Worm (Caenorhabditis elegans) whole organism, L4 larva: Measurements from ENCODE around the gene K11H12.1.

ENCODE experiments used
- D1046.2 ChIP-seq: fragments of 200-800 bp; sonication (Bioruptor generic); IDR thresholded peaks from 2 replicates; pipeline ENCODE4 v1.3.6; 2022; ENCODE audit warnings: missing genetic modification characterization, missing compliant biosample characterization
- F37D6.2 ChIP-seq: sonication (generic microtip); optimal IDR thresholded peaks from 2 replicates; lab custom pipeline; 2016; ENCODE audit warnings: mild to moderate bottlenecking, missing genetic modification characterization, missing compliant biosample characterization
- F49E8.2 ChIP-seq: sonication (generic microtip); optimal IDR thresholded peaks from 2 replicates; lab custom pipeline; 2016; ENCODE audit warnings: missing compliant biosample characterization, mild to moderate bottlenecking, missing genetic modification characterization, borderline replicate concordance
- T26A8.4 ChIP-seq: fragments of 200-800 bp; sonication (Bioruptor generic); IDR thresholded peaks from 2 replicates; pipeline ENCODE4 v1.3.6; 2022; ENCODE audit warnings: missing genetic modification characterization, missing compliant biosample characterization
- Y105C5A.15 ChIP-seq: fragments of 200-800 bp; sonication (Bioruptor generic); IDR thresholded peaks from 2 replicates; pipeline ENCODE4 v1.3.6; 2022; ENCODE audit warnings: missing genetic modification characterization, missing compliant biosample characterization
- Y48G9A.11 ChIP-seq: fragments of 200-800 bp; sonication (Bioruptor generic); IDR thresholded peaks from 2 replicates; pipeline ENCODE4 v1.3.6; 2022; ENCODE audit warnings: missing genetic modification reagents, missing genetic modification characterization, missing compliant biosample characterization
- Y5F2A.4 ChIP-seq: fragments of 200-800 bp; sonication (Bioruptor generic); optimal IDR thresholded peaks from 2 replicates; lab custom pipeline; 2018; ENCODE audit warnings: mild to moderate bottlenecking, missing genetic modification characterization, missing compliant biosample characterization
- aha-1 ChIP-seq: fragments of 150-350 bp; peaks from one replicate; lab custom pipeline; 2014; ENCODE audit warnings: missing biosample characterization, missing genetic modification characterization
- aly-2 ChIP-seq: sonication (generic microtip); optimal IDR thresholded peaks from 2 replicates; lab custom pipeline; 2018; ENCODE audit warnings: missing biosample characterization, missing genetic modification characterization
- ceh-44 ChIP-seq: fragments of 200-800 bp; sonication (Bioruptor generic); IDR thresholded peaks from 2 replicates; pipeline ENCODE4 v1.3.6; 2022; ENCODE audit warnings: missing genetic modification reagents, missing genetic modification characterization, missing compliant biosample characterization
- cey-2 ChIP-seq: sonication (generic microtip); optimal IDR thresholded peaks from 3 replicates; lab custom pipeline; 2017; ENCODE audit warnings: missing genetic modification characterization, mild to moderate bottlenecking, missing compliant biosample characterization, antibody characterized with exemption, borderline replicate concordance; ENCODE audit not compliant: insufficient read depth
- ctbp-1 ChIP-seq: fragments of 200-800 bp; sonication (Bioruptor generic); IDR thresholded peaks from 2 replicates; pipeline ENCODE4 v1.3.6; 2022; ENCODE audit warnings: missing genetic modification reagents, missing genetic modification characterization, missing compliant biosample characterization
- daf-19 ChIP-seq: fragments of 200-800 bp; sonication (Bioruptor generic); conservative IDR thresholded peaks from 2 replicates; pipeline ENCODE4 v1.3.6; 2022; ENCODE audit warnings: missing genetic modification characterization, missing compliant biosample characterization
- dmd-8 ChIP-seq: fragments of 200-800 bp; sonication (Bioruptor generic); IDR thresholded peaks from 2 replicates; pipeline ENCODE4 v1.3.6; 2022; ENCODE audit warnings: missing genetic modification characterization, missing compliant biosample characterization
- egl-43 ChIP-seq: fragments of 200-800 bp; sonication (Bioruptor generic); IDR thresholded peaks from 2 replicates; pipeline ENCODE4 v1.3.6; 2022; ENCODE audit warnings: missing genetic modification reagents, missing genetic modification characterization, missing compliant biosample characterization
- hlh-30 ChIP-seq: sonication (generic microtip); optimal IDR thresholded peaks from 2 replicates; lab custom pipeline; 2017; ENCODE audit warnings: antibody characterized with exemption, mild to moderate bottlenecking, missing genetic modification characterization, missing compliant biosample characterization; ENCODE audit not compliant: insufficient read depth
- lim-7 ChIP-seq: fragments of 200-800 bp; sonication (Bioruptor generic); IDR thresholded peaks from 2 replicates; pipeline ENCODE4 v1.3.6; 2022; ENCODE audit warnings: missing genetic modification characterization, missing compliant biosample characterization
- lin-1 ChIP-seq: fragments of 200-800 bp; sonication (Bioruptor generic); IDR thresholded peaks from 2 replicates; pipeline ENCODE4 v1.3.6; 2022; ENCODE audit warnings: missing genetic modification reagents, missing genetic modification characterization, missing compliant biosample characterization
- lin-38 ChIP-seq: fragments of 200-800 bp; sonication (Bioruptor generic); IDR thresholded peaks from 2 replicates; pipeline ENCODE4 v1.3.6; 2022; ENCODE audit warnings: missing genetic modification reagents, missing genetic modification characterization, missing compliant biosample characterization
- lsy-2 ChIP-seq, 2 experiments: fragments of 150-350 bp in 1 of 2; sonication (generic microtip) in 1 of 2; optimal IDR thresholded peaks; 2 replicates each; lab custom pipeline; 2014 to 2017; ENCODE audit warnings: missing biosample characterization in 2 of 2, missing genetic modification characterization in 2 of 2
- mdl-1 ChIP-seq, 2 experiments: fragments of 150-350 bp in 1 of 2; sonication (generic microtip) in 1 of 2; optimal IDR thresholded peaks; 2 replicates each; lab custom pipeline; 2014 to 2017; ENCODE audit warnings: missing biosample characterization in 2 of 2, missing genetic modification characterization in 2 of 2
- mdt-29 ChIP-seq: fragments of 200-800 bp; sonication (Bioruptor generic); IDR thresholded peaks from 2 replicates; pipeline ENCODE4 v1.3.6; 2022; ENCODE audit warnings: missing genetic modification reagents, missing genetic modification characterization, missing compliant biosample characterization
- nhr-111 ChIP-seq: fragments of 200-800 bp; sonication (Bioruptor generic); optimal IDR thresholded peaks from 2 replicates; lab custom pipeline; 2018; ENCODE audit warnings: mild to moderate bottlenecking, missing genetic modification characterization, missing compliant biosample characterization
- pha-4 ChIP-seq, 2 experiments: fragments of 150-350 bp in 1 of 2; fragments of 200-800 bp in 1 of 2; sonication (Bioruptor generic) in 1 of 2; IDR thresholded peaks in 1 of 2; optimal IDR thresholded peaks in 1 of 2; 2 replicates each; pipeline versions ENCODE4 v1.3.6 to Lab custom; 2014 to 2022; ENCODE audit warnings: missing genetic modification characterization in 2 of 2, missing genetic modification reagents in 2 of 2, missing biosample characterization in 1 of 2, missing compliant biosample characterization in 1 of 2
- pqm-1 ChIP-seq: sonication (generic microtip); optimal IDR thresholded peaks from 2 replicates; lab custom pipeline; 2017; ENCODE audit warnings: missing biosample characterization, missing genetic modification characterization
- set-16 ChIP-seq: fragments of 200-800 bp; sonication (Bioruptor generic); IDR thresholded peaks from 2 replicates; pipeline ENCODE4 v1.3.6; 2022; ENCODE audit warnings: missing genetic modification reagents, missing genetic modification characterization, missing compliant biosample characterization
- snpc-1.2 ChIP-seq: fragments of 200-800 bp; sonication (Bioruptor generic); IDR thresholded peaks from 2 replicates; pipeline ENCODE4 v1.3.6; 2022; ENCODE audit warnings: missing genetic modification reagents, missing genetic modification characterization, missing compliant biosample characterization
- tra-1 ChIP-seq: fragments of 200-800 bp; sonication (Bioruptor generic); IDR thresholded peaks from 2 replicates; pipeline ENCODE4 v1.3.6; 2022; ENCODE audit warnings: missing genetic modification reagents, missing genetic modification characterization, missing compliant biosample characterization
- unc-39 ChIP-seq: sonication (generic microtip); optimal IDR thresholded peaks from 2 replicates; lab custom pipeline; 2017; ENCODE audit warnings: missing biosample characterization, missing genetic modification characterization
- unc-62 ChIP-seq, 3 experiments: fragments of 150-350 bp in 1 of 3; sonication (generic microtip); optimal IDR thresholded peaks in 2 of 3; peaks in 1 of 3; 1 replicate in 1 of 3; 2 replicates in 2 of 3; lab custom pipeline; 2014 to 2017; ENCODE audit warnings: missing biosample characterization in 3 of 3, missing genetic modification characterization in 3 of 3, missing genetic modification reagents in 3 of 3, missing genotype in 1 of 3
- vab-7 ChIP-seq: fragments of 200-800 bp; sonication (Bioruptor generic); IDR thresholded peaks from 2 replicates; pipeline ENCODE4 v1.3.6; 2022; ENCODE audit warnings: missing genetic modification reagents, missing genetic modification characterization, missing compliant biosample characterization

K11H12.1 gene

ce11 chrIV:653138-653848 is at the start of gene K11H12.1:
K11H12.1 (minus strand) TSS chrIV:653421.
- TF ChIP-seq daf-19 (GFP tag; lab: Robert Waterston, UW), result peak; percentile 76; the same call in 1 of the 2 replicates
- peak; percentile 54; the same call in 1 of the 2 replicates for TF ChIP-seq dmd-8 (GFP tag; lab: Robert Waterston, UW)
- TF ChIP-seq lim-7 (GFP tag; lab: Robert Waterston, UW), result peak; percentile 54; the same call in 1 of the 2 replicates
- peak; percentile 72; the same call in 1 of the 2 replicates for TF ChIP-seq snpc-1.2
- TF ChIP-seq Y48G9A.11 (GFP tag; lab: Robert Waterston, UW), result peak; percentile 51; the same call in 1 of the 2 replicates
- TF ChIP-seq F49E8.2 (tag; lab: Kevin White, UChicago), result peak; percentile 53
- no peak for TF ChIP-seq cey-2 (tag; lab: Kevin White, UChicago)
- peak; percentile 43; the same call in 1 of the 2 replicates for TF ChIP-seq pha-4 (GFP tag; IDR thresholded peaks at IDR 0.05; lab: Robert Waterston, UW)
- TF ChIP-seq pha-4 (tag; optimal IDR thresholded peaks at IDR 0.05; lab: Kevin White, UChicago), result no peak
- TF ChIP-seq lsy-2 (tag; optimal IDR thresholded peaks at IDR 0.05; lab: Kevin White, UChicago), result peak in 1 of 2 experiments; percentile 8
- TF ChIP-seq Y5F2A.4, result peak; percentile 8
- 0 out of 2 replicates have a peak, but pooled peaks have one; percentile 18 for TF ChIP-seq mdt-29 (GFP tag; lab: Robert Waterston, UW)
- TF ChIP-seq Y105C5A.15 (GFP tag; lab: Robert Waterston, UW), result 0 out of 2 replicates have a peak, but pooled peaks have one; percentile 12
- 0 out of 2 replicates have a peak, but pooled peaks have one; percentile 27 for TF ChIP-seq vab-7 (GFP tag; lab: Robert Waterston, UW)
- no peak for TF ChIP-seq unc-39 (tag; lab: Kevin White, UChicago)
- 0 out of 2 replicates have a peak, but pooled peaks have one; percentile 17 for TF ChIP-seq tra-1 (GFP tag; lab: Robert Waterston, UW)
- peak; percentile 36; the same call in 1 of the 2 replicates for TF ChIP-seq lin-1 (GFP tag; lab: Robert Waterston, UW)
- no peak for TF ChIP-seq aly-2 (tag; lab: Kevin White, UChicago)
- TF ChIP-seq pqm-1 (tag; lab: Kevin White, UChicago), result no peak
- TF ChIP-seq ceh-44 (GFP tag; lab: Robert Waterston, UW), result no peak
- peak; percentile 46 for TF ChIP-seq nhr-111 (GFP tag; lab: Kevin White, UChicago)
- peak; percentile 34; the same call in 1 of the 2 replicates for TF ChIP-seq set-16 (GFP tag; lab: Robert Waterston, UW)
- TF ChIP-seq lin-38 (GFP tag; lab: Robert Waterston, UW), result peak; percentile 68
- TF ChIP-seq T26A8.4 (GFP tag; lab: Robert Waterston, UW), result 0 out of 2 replicates have a peak, but pooled peaks have one; percentile 39
- TF ChIP-seq, all 104 proteins: peak for 18

- TF ChIP-seq mdl-1 (tag; optimal IDR thresholded peaks at IDR 0.05; lab: Kevin White, UChicago) (no peak), aha-1 (tag; lab: Kevin White, UChicago) (peak; percentile 5), hlh-30 (tag; lab: Kevin White, UChicago) (no peak), cey-2 (tag; lab: Kevin White, UChicago) (no peak), egl-43 (GFP tag; lab: Robert Waterston, UW) (no peak), D1046.2 (no peak)
These were observed 45.1 kb upstream of the K11H12.1 start, which contains the start of gene Y55F3C.17 for ce11 chrIV:698304-698703. Y55F3C.17 (minus strand) TSS chrIV:698404.

ce11 chrIV:684748-685147 is 31.5 kb upstream of the K11H12.1 start:
- TF ChIP-seq F37D6.2 (no peak), unc-62 (GFP tag; optimal IDR thresholded peaks at IDR 0.05 in 1 of 2; lab: Kevin White, UChicago) (peak in 1 of 2 experiments; percentile 90), unc-62 (tag; optimal IDR thresholded peaks at IDR 0.05; lab: Kevin White, UChicago) (no peak), ctbp-1 (no peak), aha-1 (tag; lab: Kevin White, UChicago) (peak; percentile 65)
- TF ChIP-seq, all 104 proteins: peak for 2
